Worm (Caenorhabditis elegans) whole organism, L4 larva: ENCODE measurements around the gene C38C6.3.

Experiments used
- aha-1 ChIP-seq: fragments of 150-350 bp; peaks from one replicate; lab custom pipeline; 2014; ENCODE audit warnings: missing biosample characterization, missing genetic modification characterization
- daf-12 ChIP-seq: fragments of 150-350 bp; optimal IDR thresholded peaks from 2 replicates; lab custom pipeline; 2014; ENCODE audit warnings: missing biosample characterization, missing genetic modification reagents, missing genetic modification characterization
- dpl-1 ChIP-seq: fragments of 150-350 bp; optimal IDR thresholded peaks from 2 replicates; lab custom pipeline; 2014; ENCODE audit warnings: missing biosample characterization, missing genetic modification reagents, missing genetic modification characterization
- fkh-10 ChIP-seq: fragments of 150-350 bp; optimal IDR thresholded peaks from 2 replicates; lab custom pipeline; 2014; ENCODE audit warnings: missing biosample characterization, missing genetic modification reagents, missing genetic modification characterization
- jun-1 ChIP-seq: fragments of 150-350 bp; optimal IDR thresholded peaks from 2 replicates; lab custom pipeline; 2014; ENCODE audit warnings: missing biosample characterization, missing genetic modification reagents, missing genetic modification characterization
- lin-13 ChIP-seq: fragments of 150-350 bp; optimal IDR thresholded peaks from 2 replicates; lab custom pipeline; 2014; ENCODE audit warnings: missing biosample characterization, missing genetic modification reagents, missing genetic modification characterization
- nhr-237 ChIP-seq: sonication (generic microtip); optimal IDR thresholded peaks from 2 replicates; lab custom pipeline; 2017; ENCODE audit warnings: missing biosample characterization, missing genetic modification characterization
- nhr-77 ChIP-seq: fragments of 150-350 bp; optimal IDR thresholded peaks from 2 replicates; lab custom pipeline; 2014; ENCODE audit warnings: missing biosample characterization, missing genetic modification characterization

DNA sequence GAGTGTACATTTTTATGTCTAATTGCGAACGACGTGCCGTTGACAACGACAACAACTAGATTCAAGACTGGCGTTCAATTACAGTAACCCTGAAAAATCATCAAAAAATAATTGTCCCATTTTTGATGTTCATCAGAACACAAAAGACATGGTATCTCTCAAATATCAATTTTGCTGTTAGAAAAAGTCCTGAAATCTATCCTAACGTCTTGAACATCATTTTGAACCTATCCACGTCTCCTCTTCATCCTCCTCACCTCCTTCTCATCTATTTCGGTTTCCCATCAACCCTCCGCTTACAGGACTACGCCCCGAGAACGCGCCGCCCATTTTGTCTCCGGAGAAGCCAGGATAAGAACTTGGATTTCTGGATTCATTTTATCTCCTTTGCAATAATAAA lies 17.2 kb upstream of the C38C6.3 start, which contains the start of gene mltn-9:
- TF ChIP-seq nhr-237 (tag; lab: Kevin White, UChicago): no peak
- no peak for TF ChIP-seq jun-1 (tag; lab: Kevin White, UChicago)
- TF ChIP-seq lin-13 (GFP tag; lab: Kevin White, UChicago): no peak
- TF ChIP-seq aha-1 (tag; lab: Kevin White, UChicago): no peak
- TF ChIP-seq dpl-1 (GFP tag; lab: Kevin White, UChicago): no peak
- no peak for TF ChIP-seq nhr-77 (tag; lab: Kevin White, UChicago)
- TF ChIP-seq fkh-10 (GFP tag; lab: Kevin White, UChicago): no peak
- TF ChIP-seq daf-12 (tag; lab: Kevin White, UChicago): no peak
